Worm (Caenorhabditis elegans): Measurements from ENCODE around the gene F56D6.19.

ce11 chrIV:3874417-3874816 is 40.1 kb upstream of the F56D6.19 start:
- TF ChIP-seq dao-5 (tag; optimal IDR thresholded peaks at IDR 0.05) (no peak), him-1 (tag; optimal IDR thresholded peaks at IDR 0.05) (no peak), W03F9.2 (tag; optimal IDR thresholded peaks at IDR 0.05) (no peak)
